Worm (Caenorhabditis elegans): Measurements from ENCODE around the gene spp-9.
A peak's percentile ranks its signal among the peaks of the same experiment; 100 is the strongest.

- TF ChIP-seq unc-62 (GFP tag; optimal IDR thresholded peaks at IDR 0.05 in 1 of 2) (no peak), unc-62 (tag; optimal IDR thresholded peaks at IDR 0.05) (no peak), unc-39 (tag; optimal IDR thresholded peaks at IDR 0.05) (no peak), ces-1 (GFP tag; optimal IDR thresholded peaks at IDR 0.05) (no peak), nhr-10 (tag; optimal IDR thresholded peaks at IDR 0.05) (no peak), F49E8.2 (tag; optimal IDR thresholded peaks at IDR 0.05; ENCODE audit: borderline replicate concordance) (no peak), pha-4 (GFP tag; IDR thresholded peaks at IDR 0.05) (no peak), pha-4 (tag; optimal IDR thresholded peaks at IDR 0.05) (no peak), zfp-2 (tag; optimal IDR thresholded peaks at IDR 0.05) (no peak), unc-130 (GFP tag; optimal IDR thresholded peaks at IDR 0.05) (no peak), dve-1 (tag; optimal IDR thresholded peaks at IDR 0.05; ENCODE audit: insufficient read depth) (peak; percentile 87), ama-1 (optimal IDR thresholded peaks at IDR 0.05) (no peak), mdl-1 (tag; optimal IDR thresholded peaks at IDR 0.05) (peak in 1 of 2 experiments; percentile 56), fkh-10 (GFP tag; optimal IDR thresholded peaks at IDR 0.05) (no peak)
Observed at ce11 chrX:11519016-11519509, 31.5 kb downstream of the spp-9 start, which contains the start of gene hpo-34.

Measured in whole organism, L4 larva.